Worm (Caenorhabditis elegans): ENCODE data around the gene ergo-1.

DNA sequence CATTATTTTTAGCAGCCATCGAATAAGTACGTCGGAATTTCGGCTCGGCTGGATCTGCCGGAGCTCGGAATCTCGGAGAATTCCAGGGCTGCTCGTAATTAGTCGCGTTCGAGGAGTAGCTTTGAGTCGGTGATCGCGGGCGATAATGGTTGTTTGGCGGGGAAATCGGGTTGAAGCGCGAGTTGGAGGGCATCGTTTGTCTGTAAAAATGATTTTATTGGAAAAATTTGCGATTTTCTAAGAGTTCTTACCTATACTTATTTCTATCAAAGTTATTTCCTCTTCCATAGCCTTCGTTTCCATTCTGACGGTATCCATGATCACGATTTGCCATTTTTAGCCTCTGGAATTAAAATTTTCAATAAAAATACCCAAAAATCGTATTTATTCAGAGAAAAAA lies 5.2 kb upstream of the ergo-1 start, which contains the start of gene Y50D4C.5:
- TF ChIP-seq blmp-1 (tag; optimal IDR thresholded peaks at IDR 0.05) (no peak), nhr-12 (tag; optimal IDR thresholded peaks at IDR 0.05) (no peak), unc-62 (GFP tag; optimal IDR thresholded peaks at IDR 0.05) (no peak), pha-4 (tag; optimal IDR thresholded peaks at IDR 0.05) (no peak), tbx-8 (GFP tag; optimal IDR thresholded peaks at IDR 0.05) (no peak), mep-1 (tag; optimal IDR thresholded peaks at IDR 0.05) (no peak), ceh-43 (GFP tag; optimal IDR thresholded peaks at IDR 0.05) (no peak), snpc-4 (tag; optimal IDR thresholded peaks at IDR 0.05) (no peak), unc-39 (tag; optimal IDR thresholded peaks at IDR 0.05) (no peak)

All from whole organism, mixed stage, embryonic.